Fruit fly (Drosophila melanogaster): Measurements from ENCODE around the gene sqz.

Gene sqz

dm6 chr3R:19180263-19180893 lies 16.4 kb downstream of the sqz start, which contains the start of the genes CG5555 and myd (continued):
- TF ChIP-seq onecut (GFP tag; IDR thresholded peaks at IDR 0.05) = peak; percentile 29; the same call in 1 of the 2 replicates
- no peak for TF ChIP-seq fd64A (GFP tag; optimal IDR thresholded peaks at IDR 0.05)
- no peak for TF ChIP-seq Awh (GFP tag; IDR thresholded peaks at IDR 0.05)
- peak; percentile 77 for TF ChIP-seq hb (GFP tag; IDR thresholded peaks at IDR 0.05; ENCODE audit: partially characterized antibody)
- TF ChIP-seq CG10543 (GFP tag; optimal IDR thresholded peaks at IDR 0.05) = peak; percentile 39
- no peak for TF ChIP-seq pnt (GFP tag; optimal IDR thresholded peaks at IDR 0.05)
- TF ChIP-seq CG4404 (GFP tag; IDR thresholded peaks at IDR 0.05) = no peak
- peak; percentile 13 for TF ChIP-seq lab (GFP tag; optimal IDR thresholded peaks at IDR 0.05)
- peak; percentile 0 for TF ChIP-seq CG9817 (tag; optimal IDR thresholded peaks at IDR 0.05)
- TF ChIP-seq CG10959 (GFP tag; IDR thresholded peaks at IDR 0.05) = no peak
- no peak for TF ChIP-seq Asciz (GFP tag; optimal IDR thresholded peaks at IDR 0.05)
- peak; percentile 39; the same call in 1 of the 3 replicates for TF ChIP-seq CG34422 (GFP tag; IDR thresholded peaks at IDR 0.05)
- TF ChIP-seq Ets97D (GFP tag; optimal IDR thresholded peaks at IDR 0.05) = peak; percentile 71
- TF ChIP-seq nmo (GFP tag; optimal IDR thresholded peaks at IDR 0.05) = peak; percentile 44
- peak; percentile 38 for TF ChIP-seq CG7786 (GFP tag; optimal IDR thresholded peaks at IDR 0.05)
- no peak for TF ChIP-seq cato (GFP tag; optimal IDR thresholded peaks at IDR 0.05; ENCODE audit: borderline replicate concordance)
- peak; percentile 73 for TF ChIP-seq pho (GFP tag; optimal IDR thresholded peaks at IDR 0.05)
- TF ChIP-seq sna (GFP tag; IDR thresholded peaks at IDR 0.05; ENCODE audit: partially characterized antibody) = peak; percentile 82
- peak; percentile 45 for TF ChIP-seq gem (tag; optimal IDR thresholded peaks at IDR 0.05)
- peak; percentile 91 for TF ChIP-seq HLH4C (GFP tag; IDR thresholded peaks at IDR 0.05; ENCODE audit: partially characterized antibody)
- TF ChIP-seq CG3726 (GFP tag; IDR thresholded peaks at IDR 0.05) = no peak
- no peak for TF ChIP-seq nau (GFP tag; optimal IDR thresholded peaks at IDR 0.05)
- TF ChIP-seq CG13775 (GFP tag; optimal IDR thresholded peaks at IDR 0.05) = peak; percentile 24
- TF ChIP-seq Oli (tag; optimal IDR thresholded peaks at IDR 0.05) = no peak
- TF ChIP-seq Elba2 (GFP tag; optimal IDR thresholded peaks at IDR 0.05) = no peak
- TF ChIP-seq Max (GFP tag; optimal IDR thresholded peaks at IDR 0.05) = no peak
- no peak for TF ChIP-seq CG17802 (tag; optimal IDR thresholded peaks at IDR 0.05)
- TF ChIP-seq Nf-YC (tag; optimal IDR thresholded peaks at IDR 0.05) = no peak
- no peak for TF ChIP-seq CG6689 (GFP tag; IDR thresholded peaks at IDR 0.05)
- no peak for TF ChIP-seq CG11093 (GFP tag; IDR thresholded peaks at IDR 0.05)
- no peak for TF ChIP-seq sisA (GFP tag; IDR thresholded peaks at IDR 0.05)
- TF ChIP-seq bowl (GFP tag; IDR thresholded peaks at IDR 0.05) = peak; percentile 19; the same call in 1 of the 2 replicates
- peak; percentile 13 for TF ChIP-seq pum (GFP tag; optimal IDR thresholded peaks at IDR 0.05)
- no peak for TF ChIP-seq HLHmδ (GFP tag; optimal IDR thresholded peaks at IDR 0.05)
- TF ChIP-seq Bdp1 (GFP tag; optimal IDR thresholded peaks at IDR 0.05) = no peak
- TF ChIP-seq B-H2 (GFP tag; optimal IDR thresholded peaks at IDR 0.05) = peak; percentile 59
- TF ChIP-seq CG9797 (GFP tag; optimal IDR thresholded peaks at IDR 0.05) = no peak
- no peak for TF ChIP-seq Hr39 (optimal IDR thresholded peaks at IDR 0.05)
- TF ChIP-seq Pdp1 (GFP tag; optimal IDR thresholded peaks at IDR 0.05) = peak; percentile 11 to 66
- no peak for TF ChIP-seq CTCF (GFP tag; optimal IDR thresholded peaks at IDR 0.05)
- TF ChIP-seq row (GFP tag; IDR thresholded peaks at IDR 0.05) = peak; percentile 47; the same call in 1 of the 3 replicates
- peak; percentile 59; the same call in 1 of the 3 replicates for TF ChIP-seq ci (GFP tag; IDR thresholded peaks at IDR 0.05)
- peak; percentile 65; the same call in 2 of the 3 replicates for TF ChIP-seq knrl (GFP tag; IDR thresholded peaks at IDR 0.05; ENCODE audit: partially characterized antibody)
- TF ChIP-seq CG8924 (tag; optimal IDR thresholded peaks at IDR 0.05) = no peak
- peak; percentile 18 for TF ChIP-seq Dip3 (GFP tag; optimal IDR thresholded peaks at IDR 0.05)
- TF ChIP-seq Dfd (GFP tag; optimal IDR thresholded peaks at IDR 0.05) = no peak
- no peak for TF ChIP-seq D19A (tag; optimal IDR thresholded peaks at IDR 0.05)
- TF ChIP-seq CG16779 (GFP tag; IDR thresholded peaks at IDR 0.05) = no peak
- no peak for TF ChIP-seq CG9876 (GFP tag; optimal IDR thresholded peaks at IDR 0.05)
- TF ChIP-seq CG12391 (tag; optimal IDR thresholded peaks at IDR 0.05) = peak; percentile 49

Measured in whole organism, embryonic.